Fruit fly (Drosophila melanogaster) whole organism, embryonic: ENCODE data around the gene CG13127.

Experiments used
- Awh ChIP-seq: fragments of 200-800 bp; sonication (Bioruptor generic); IDR thresholded peaks from 2 replicates; pipeline ENCODE4, ENCODE4 v1.3.6; 2022; ENCODE audit warnings: missing biosample characterization, missing genetic modification characterization
- CG11085 ChIP-seq: fragments of 200-800 bp; sonication (Bioruptor generic); IDR thresholded peaks from 2 replicates; pipeline ENCODE4 v1.3.6; 2022; ENCODE audit warnings: missing biosample characterization, missing genetic modification characterization
- CG11247 ChIP-seq: fragments of 200-800 bp; sonication (Bioruptor generic); IDR thresholded peaks from 2 replicates; pipeline ENCODE4 v1.3.6; 2022; ENCODE audit warnings: missing biosample characterization, missing genetic modification characterization
- CG12769 ChIP-seq: fragments of 200-800 bp; sonication (Bioruptor generic); optimal IDR thresholded peaks from 2 replicates; lab custom pipeline; 2019; ENCODE audit warnings: missing biosample characterization, mild to moderate bottlenecking, missing genetic modification characterization, moderate library complexity
- CG12942 ChIP-seq: fragments of 200-800 bp; sonication (Bioruptor generic); optimal IDR thresholded peaks from 3 replicates; lab custom pipeline; 2016; ENCODE audit warnings: missing biosample characterization, missing genetic modification characterization
- CG13624 ChIP-seq: fragments of 200-800 bp; sonication (Bioruptor generic); optimal IDR thresholded peaks from 2 replicates; lab custom pipeline; 2016; ENCODE audit warnings: missing biosample characterization, missing genetic modification characterization
- CG14050 ChIP-seq: fragments of 200-800 bp; sonication (Bioruptor generic); IDR thresholded peaks from 3 replicates; pipeline ENCODE4 v1.3.6; 2022; ENCODE audit warnings: missing biosample characterization, missing genetic modification characterization
- CG15479 ChIP-seq: fragments of 200-800 bp; sonication (Bioruptor generic); optimal IDR thresholded peaks from 3 replicates; lab custom pipeline; 2019; ENCODE audit warnings: missing biosample characterization, mild to moderate bottlenecking, missing genetic modification characterization, moderate library complexity
- CG15696 ChIP-seq: fragments of 200-800 bp; sonication (Bioruptor generic); optimal IDR thresholded peaks from 2 replicates; lab custom pipeline; 2019; ENCODE audit warnings: missing biosample characterization, mild to moderate bottlenecking, missing genetic modification characterization, moderate library complexity
- CG16813 ChIP-seq: fragments of 200-800 bp; sonication (Bioruptor generic); IDR thresholded peaks from 3 replicates; pipeline ENCODE4 v1.3.6; 2022; ENCODE audit warnings: missing biosample characterization, missing genetic modification characterization; ENCODE audit not compliant: partially characterized antibody
- CG16863 ChIP-seq: fragments of 200-800 bp; sonication (Bioruptor generic); optimal IDR thresholded peaks from 3 replicates; lab custom pipeline; 2016; ENCODE audit warnings: missing biosample characterization, missing genetic modification characterization
- CG18764 ChIP-seq: fragments of 200-800 bp; sonication (Bioruptor generic); optimal IDR thresholded peaks from 3 replicates; lab custom pipeline; 2016; ENCODE audit warnings: missing biosample characterization, missing genetic modification characterization
- CG33557 ChIP-seq: fragments of 200-800 bp; sonication (Bioruptor generic); optimal IDR thresholded peaks from 2 replicates; lab custom pipeline; 2019; ENCODE audit warnings: missing biosample characterization, mild to moderate bottlenecking, missing genetic modification characterization, moderate library complexity
- CG3847 ChIP-seq: fragments of 200-800 bp; sonication (Bioruptor generic); IDR thresholded peaks from 2 replicates; pipeline ENCODE4 v1.3.6; 2022; ENCODE audit warnings: missing biosample characterization, missing genetic modification characterization
- CG4730 ChIP-seq: fragments of 200-800 bp; sonication (Bioruptor generic); IDR thresholded peaks from 2 replicates; pipeline ENCODE4 v1.3.6; 2022; ENCODE audit warnings: missing biosample characterization, missing genetic modification characterization
- CG4854 ChIP-seq: fragments of 200-800 bp; sonication (Bioruptor generic); optimal IDR thresholded peaks from 2 replicates; lab custom pipeline; 2016; ENCODE audit warnings: missing biosample characterization, missing genetic modification characterization, inconsistent platforms
- CG6765 ChIP-seq: fragments of 200-800 bp; sonication (Bioruptor generic); optimal IDR thresholded peaks from 3 replicates; lab custom pipeline; 2017; ENCODE audit warnings: missing biosample characterization, mild to moderate bottlenecking, missing genetic modification characterization
- CG7963 ChIP-seq: fragments of 200-800 bp; sonication (Bioruptor generic); IDR thresholded peaks from 3 replicates; pipeline ENCODE4 v1.3.6; 2022; ENCODE audit warnings: missing biosample characterization, missing genetic modification characterization; ENCODE audit not compliant: partially characterized antibody
- D19B ChIP-seq: fragments of 200-800 bp; sonication (Bioruptor generic); optimal IDR thresholded peaks from 2 replicates; lab custom pipeline; 2017; ENCODE audit warnings: missing biosample characterization, mild to moderate bottlenecking, missing genetic modification characterization
- Dek ChIP-seq: fragments of 200-800 bp; sonication (Bioruptor generic); optimal IDR thresholded peaks from 3 replicates; lab custom pipeline; 2019; ENCODE audit warnings: missing biosample characterization, mild to moderate bottlenecking, missing genetic modification characterization, moderate library complexity
- Dfd ChIP-seq, 2 experiments: fragments of >200 bp; optimal IDR thresholded peaks; 2 replicates each; lab custom pipeline; 2017; ENCODE audit warnings: missing biosample characterization in 2 of 2, missing genetic modification characterization in 2 of 2
- Dip3 ChIP-seq: fragments of 200-800 bp; sonication (Bioruptor generic); optimal IDR thresholded peaks from 3 replicates; lab custom pipeline; 2016; ENCODE audit warnings: missing biosample characterization, missing genetic modification characterization
- Ets97D ChIP-seq: fragments of 200-800 bp; sonication (Bioruptor generic); optimal IDR thresholded peaks from 3 replicates; lab custom pipeline; 2016; ENCODE audit warnings: missing biosample characterization, missing genetic modification characterization
- Hand ChIP-seq: fragments of 200-800 bp; sonication (Bioruptor generic); optimal IDR thresholded peaks from 2 replicates; lab custom pipeline; 2017; ENCODE audit warnings: mild to moderate bottlenecking, missing biosample characterization, missing genetic modification reagents, missing genetic modification characterization
- Nf-YB ChIP-seq: fragments of 200-800 bp; sonication (Bioruptor generic); optimal IDR thresholded peaks from 3 replicates; lab custom pipeline; 2019; ENCODE audit warnings: missing biosample characterization, mild to moderate bottlenecking, missing genetic modification characterization, moderate library complexity
- Sox100B ChIP-seq: fragments of 200-800 bp; sonication (Bioruptor generic); optimal IDR thresholded peaks from 3 replicates; lab custom pipeline; 2018; ENCODE audit warnings: missing biosample characterization, mild to moderate bottlenecking, missing genetic modification characterization
- Stat92E ChIP-seq, 3 experiments: fragments of >200 bp in 2 of 3; fragments of 200-800 bp in 1 of 3; sonication (Bioruptor generic) in 1 of 3; optimal IDR thresholded peaks; 2 replicates each; lab custom pipeline; 2017 to 2019; ENCODE audit warnings: missing biosample characterization in 3 of 3, missing genetic modification characterization in 3 of 3, mild to moderate bottlenecking in 1 of 3, moderate library complexity in 1 of 3
- Tbp ChIP-seq: fragments of >200 bp; optimal IDR thresholded peaks from 2 replicates; lab custom pipeline; 2018; ENCODE audit warnings: missing biosample characterization, missing genetic modification characterization
- Vsx1 ChIP-seq: fragments of 200-800 bp; sonication (Bioruptor generic); optimal IDR thresholded peaks from 2 replicates; lab custom pipeline; 2017; ENCODE audit warnings: missing biosample characterization, mild to moderate bottlenecking, missing genetic modification characterization, missing genetic modification reagents
- Xrp1 ChIP-seq: fragments of 200-800 bp; sonication (Bioruptor generic); IDR thresholded peaks from 2 replicates; pipeline ENCODE4 v1.3.6; 2022; ENCODE audit warnings: missing biosample characterization, missing genetic modification characterization
- ac ChIP-seq: fragments of 200-800 bp; sonication (Bioruptor generic); optimal IDR thresholded peaks from 3 replicates; lab custom pipeline; 2017; ENCODE audit warnings: missing biosample characterization, mild to moderate bottlenecking, missing genetic modification characterization
- amos ChIP-seq: fragments of 200-800 bp; sonication (Bioruptor generic); IDR thresholded peaks from 2 replicates; pipeline ENCODE4 v1.3.6; 2022; ENCODE audit warnings: missing biosample characterization, missing genetic modification characterization; ENCODE audit not compliant: partially characterized antibody
- bbx ChIP-seq: fragments of 200-800 bp; sonication (Bioruptor generic); IDR thresholded peaks from 2 replicates; pipeline ENCODE4 v1.3.6; 2022; ENCODE audit warnings: missing biosample characterization, missing genetic modification characterization; ENCODE audit not compliant: partially characterized antibody
- danr ChIP-seq: fragments of 200-800 bp; sonication (Bioruptor generic); IDR thresholded peaks from 2 replicates; pipeline ENCODE4 v1.3.6; 2022; ENCODE audit warnings: missing biosample characterization, missing genetic modification characterization
- eyg ChIP-seq: fragments of 200-800 bp; sonication (Bioruptor generic); optimal IDR thresholded peaks from 3 replicates; lab custom pipeline; 2016; ENCODE audit warnings: missing biosample characterization, missing genetic modification characterization
- fd3F ChIP-seq: fragments of 200-800 bp; sonication (Bioruptor generic); optimal IDR thresholded peaks from 2 replicates; lab custom pipeline; 2018; ENCODE audit warnings: missing biosample characterization, mild to moderate bottlenecking, missing genetic modification characterization, moderate library complexity
- ham ChIP-seq: fragments of 200-800 bp; sonication (Bioruptor generic); IDR thresholded peaks from 2 replicates; pipeline ENCODE4 v1.3.6; 2022; ENCODE audit warnings: missing biosample characterization, missing genetic modification characterization
- klu ChIP-seq: fragments of 200-800 bp; sonication (Bioruptor generic); IDR thresholded peaks from 2 replicates; pipeline ENCODE4 v1.3.6; 2022; ENCODE audit warnings: missing biosample characterization, missing genetic modification characterization
- lbe ChIP-seq: fragments of 200-800 bp; sonication (Bioruptor generic); optimal IDR thresholded peaks from 2 replicates; lab custom pipeline; 2016; ENCODE audit warnings: missing biosample characterization, mild to moderate bottlenecking, missing genetic modification characterization
- lmd ChIP-seq: fragments of 200-800 bp; sonication (Bioruptor generic); IDR thresholded peaks from 2 replicates; pipeline ENCODE4 v1.3.6; 2022; ENCODE audit warnings: missing biosample characterization, missing genetic modification characterization
- mam ChIP-seq: fragments of 200-800 bp; sonication (Bioruptor generic); optimal IDR thresholded peaks from 3 replicates; lab custom pipeline; 2016; ENCODE audit warnings: missing biosample characterization, missing genetic modification characterization
- otp ChIP-seq: fragments of 200-800 bp; sonication (Bioruptor generic); IDR thresholded peaks from 3 replicates; pipeline ENCODE4, ENCODE4 v1.3.6; 2022; ENCODE audit warnings: missing biosample characterization, missing genetic modification characterization
- pum ChIP-seq: fragments of 200-800 bp; sonication (Bioruptor generic); optimal IDR thresholded peaks from 2 replicates; lab custom pipeline; 2016; ENCODE audit warnings: missing biosample characterization, missing genetic modification characterization
- sens ChIP-seq: fragments of 200-800 bp; sonication (Bioruptor generic); peaks from one replicate; lab custom pipeline; 2016; ENCODE audit warnings: missing biosample characterization, missing genetic modification characterization
- sna ChIP-seq: fragments of 200-800 bp; sonication (Bioruptor generic); IDR thresholded peaks from 2 replicates; pipeline ENCODE4 v1.3.6; 2022; ENCODE audit warnings: missing biosample characterization, missing genetic modification characterization; ENCODE audit not compliant: partially characterized antibody
- trem ChIP-seq: fragments of 200-800 bp; optimal IDR thresholded peaks from 3 replicates; lab custom pipeline; 2019; ENCODE audit warnings: missing biosample characterization, mild to moderate bottlenecking, missing genetic modification characterization, moderate library complexity
- vnd ChIP-seq: fragments of 200-800 bp; sonication (Bioruptor generic); IDR thresholded peaks from 3 replicates; pipeline ENCODE4 v1.3.6; 2022; ENCODE audit warnings: missing biosample characterization, missing genetic modification characterization; ENCODE audit not compliant: partially characterized antibody
- vvl ChIP-seq: fragments of 200-800 bp; sonication (Bioruptor generic); IDR thresholded peaks from 2 replicates; pipeline ENCODE4 v1.3.6; 2022; ENCODE audit warnings: missing biosample characterization, missing genetic modification characterization
- wor ChIP-seq: fragments of 200-800 bp; sonication (Bioruptor generic); IDR thresholded peaks from 2 replicates; pipeline ENCODE4 v1.3.6; 2022; ENCODE audit warnings: missing biosample characterization, missing genetic modification characterization

The CG13127 gene

dm6 chr2L:9984078-9984772 is 42.3 kb upstream of the CG13127 start, which contains the start of gene bib (continued):
- no peak for TF ChIP-seq vnd (GFP tag; lab: Robert Waterston, UW)
- peak; percentile 82 for TF ChIP-seq lbe
- TF ChIP-seq CG12769 (tag; lab: Kevin White, UChicago) = no peak
- peak; percentile 74 for TF ChIP-seq lmd (GFP tag; lab: Robert Waterston, UW)
- TF ChIP-seq otp = peak; percentile 58; the same call in 2 of the 3 replicates
- peak in 1 of 2 experiments; percentile 2 for TF ChIP-seq Dfd (GFP tag; optimal IDR thresholded peaks at IDR 0.05; lab: Kevin White, UChicago)
- TF ChIP-seq CG4730 = peak; percentile 40; the same call in 1 of the 2 replicates
- peak; percentile 45 for TF ChIP-seq bbx (GFP tag; lab: Robert Waterston, UW)
- peak; percentile 59 for TF ChIP-seq Dek
- peak; percentile 70 for TF ChIP-seq Nf-YB (GFP tag; lab: Kevin White, UChicago)
- peak; percentile 47 for TF ChIP-seq D19B (GFP tag; lab: Kevin White, UChicago)
- TF ChIP-seq CG4854 (GFP tag; lab: Kevin White, UChicago) = peak; percentile 54
- peak; percentile 52 for TF ChIP-seq fd3F
- TF ChIP-seq CG14050 = peak; percentile 39; the same call in 1 of the 3 replicates
- TF ChIP-seq wor = peak; percentile 40; the same call in 1 of the 2 replicates
- TF ChIP-seq CG18764 (GFP tag; lab: Kevin White, UChicago) = peak; percentile 71
- peak; percentile 56; the same call in 1 of the 2 replicates for TF ChIP-seq Awh (GFP tag; lab: Robert Waterston, UW)
- TF ChIP-seq Ets97D = peak; percentile 30
- TF ChIP-seq klu (GFP tag; lab: Robert Waterston, UW) = no peak; the same call in 1 of the 2 replicates
- TF ChIP-seq trem (tag; lab: Kevin White, UChicago) = peak; percentile 93
- TF ChIP-seq amos (GFP tag; lab: Robert Waterston, UW) = peak; percentile 34; the same call in 1 of the 2 replicates
- TF ChIP-seq Xrp1 (GFP tag; lab: Robert Waterston, UW) = peak; percentile 89
- peak; percentile 58 for TF ChIP-seq CG12942 (GFP tag; lab: Kevin White, UChicago)
- TF ChIP-seq danr = peak; percentile 56; the same call in 1 of the 2 replicates
- TF ChIP-seq mam = peak; percentile 4
- peak; percentile 47 for TF ChIP-seq CG6765 (GFP tag; lab: Kevin White, UChicago)
- peak; percentile 73 for TF ChIP-seq Hand (GFP tag; lab: Kevin White, UChicago)
- no peak for TF ChIP-seq ham (GFP tag; lab: Robert Waterston, UW)
- no peak for TF ChIP-seq CG7963 (GFP tag; lab: Robert Waterston, UW)
- no peak for TF ChIP-seq Dip3 (GFP tag; lab: Kevin White, UChicago)
- 0 out of 3 replicates have a peak, but pooled peaks have one; percentile 23 for TF ChIP-seq CG16813 (GFP tag; lab: Robert Waterston, UW)
- peak; percentile 92 for TF ChIP-seq Sox100B (GFP tag; lab: Kevin White, UChicago)
- no peak for TF ChIP-seq eyg (GFP tag; lab: Kevin White, UChicago)
- no peak for TF ChIP-seq CG3847 (GFP tag; lab: Robert Waterston, UW)
- TF ChIP-seq pum (GFP tag; lab: Kevin White, UChicago) = peak; percentile 6
- TF ChIP-seq vvl (GFP tag; lab: Robert Waterston, UW) = peak; percentile 74
- TF ChIP-seq CG11085 (GFP tag; lab: Robert Waterston, UW) = no peak
- peak; percentile 88 for TF ChIP-seq CG33557 (GFP tag; lab: Kevin White, UChicago)
- TF ChIP-seq Tbp (GFP tag; lab: Kevin White, UChicago) = no peak
- TF ChIP-seq Vsx1 (GFP tag; lab: Kevin White, UChicago) = peak; percentile 73
- no peak for TF ChIP-seq CG13624 (GFP tag; lab: Kevin White, UChicago)
- no peak for TF ChIP-seq sna (GFP tag; lab: Robert Waterston, UW)
- peak; percentile 80 for TF ChIP-seq CG15479 (GFP tag; lab: Kevin White, UChicago)
- TF ChIP-seq CG15696 = peak; percentile 95
- peak; percentile 81 for TF ChIP-seq ac
- no peak for TF ChIP-seq CG11247 (GFP tag; lab: Robert Waterston, UW)
- peak; percentile 72 for TF ChIP-seq sens (GFP tag; lab: Kevin White, UChicago)
- peak in 1 of 3 experiments; percentile 80 for TF ChIP-seq Stat92E (GFP tag; optimal IDR thresholded peaks at IDR 0.05; lab: Kevin White, UChicago)
- TF ChIP-seq CG16863 = no peak
